Worm (Caenorhabditis elegans): ENCODE measurements around the gene ZK632.4.
A peak's percentile ranks its signal among the peaks of the same experiment; 100 is the strongest.

ZK632.4 gene

DNA sequence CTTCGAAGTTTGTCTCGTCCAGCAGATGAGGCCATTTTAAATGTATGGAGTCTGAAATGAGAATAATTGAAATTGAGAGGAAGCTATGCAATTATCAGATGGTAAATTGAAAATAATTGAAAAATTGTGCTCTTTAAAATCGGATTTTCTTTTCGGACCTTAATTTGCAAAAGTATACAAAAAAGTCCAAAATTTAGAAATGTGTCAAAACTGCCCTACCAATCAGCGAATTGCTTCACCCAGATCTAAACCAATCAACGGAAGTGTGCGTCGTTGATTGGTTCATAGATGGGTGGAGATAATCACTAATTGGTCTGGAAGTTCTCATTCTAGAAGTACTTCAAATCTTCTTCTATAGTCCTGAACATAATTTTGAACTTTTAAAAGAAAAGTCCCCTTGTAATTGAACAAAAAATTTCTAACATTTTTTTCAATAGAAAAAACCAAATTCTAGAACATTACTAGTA lies 17.6 kb downstream of the ZK632.4 start, which contains the start of gene R10E11.5:
Gene R10E11.5, minus strand, starts transcription at position 51 of the 467 bp plus-strand sequence.
- no peak for TF ChIP-seq ekl-4 (GFP tag; IDR thresholded peaks at IDR 0.05)
- TF ChIP-seq hrde-1 (tag; optimal IDR thresholded peaks at IDR 0.05; ENCODE audit: borderline replicate concordance), result no peak
- no peak for TF ChIP-seq rec-8 (tag; optimal IDR thresholded peaks at IDR 0.05)
- TF ChIP-seq madf-6 (GFP tag; IDR thresholded peaks at IDR 0.05), result no peak
- TF ChIP-seq Y56A3A.18 (GFP tag; IDR thresholded peaks at IDR 0.05), result no peak
- no peak for TF ChIP-seq fkh-3 (tag; optimal IDR thresholded peaks at IDR 0.05)
- no peak for TF ChIP-seq F10E7.11 (tag; optimal IDR thresholded peaks at IDR 0.05)
- no peak for TF ChIP-seq lsl-1 (GFP tag; optimal IDR thresholded peaks at IDR 0.05)
- no peak for TF ChIP-seq aptf-3 (GFP tag; IDR thresholded peaks at IDR 0.05)
- TF ChIP-seq lin-54 (GFP tag; optimal IDR thresholded peaks at IDR 0.05), result no peak
- TF ChIP-seq sea-2 (GFP tag; IDR thresholded peaks at IDR 0.05), result no peak
- no peak for TF ChIP-seq Y53G8AR.9 (GFP tag; conservative IDR thresholded peaks at IDR 0.05)
- no peak for TF ChIP-seq ZK185.1 (tag; optimal IDR thresholded peaks at IDR 0.05; ENCODE audit: poor library complexity, severe bottlenecking)
- TF ChIP-seq unc-130 (GFP tag; optimal IDR thresholded peaks at IDR 0.05), result no peak
- no peak for TF ChIP-seq nhr-27 (tag; optimal IDR thresholded peaks at IDR 0.05)
- no peak for TF ChIP-seq ceh-100 (GFP tag; IDR thresholded peaks at IDR 0.05)
- no peak for TF ChIP-seq nhr-90 (tag; optimal IDR thresholded peaks at IDR 0.05)

DNA sequence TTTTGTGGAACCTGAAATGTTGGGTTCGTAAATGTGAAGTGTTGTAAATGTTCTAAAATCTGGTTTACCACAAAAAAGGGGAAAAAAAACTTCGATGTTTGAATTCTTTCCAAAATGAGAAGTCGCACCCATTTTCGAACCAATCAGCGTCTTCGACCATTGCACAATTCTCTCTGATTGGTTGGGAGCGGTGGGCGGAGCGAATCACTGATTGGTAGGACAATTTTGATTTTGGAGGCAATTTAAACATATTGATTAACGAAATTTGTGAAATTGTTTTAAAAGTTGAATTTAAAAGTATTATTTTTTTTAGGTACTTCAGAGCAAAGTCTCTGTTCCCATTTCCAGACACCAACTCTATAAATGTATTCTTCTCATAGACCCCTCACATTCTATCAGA lies 18.2 kb downstream of the ZK632.4 start:
- no peak for TF ChIP-seq lin-54 (GFP tag; optimal IDR thresholded peaks at IDR 0.05)
- TF ChIP-seq Y79H2A.3 (GFP tag; conservative IDR thresholded peaks at IDR 0.05), result no peak
- no peak for TF ChIP-seq T07F8.4 (tag; optimal IDR thresholded peaks at IDR 0.05)
- no peak for TF ChIP-seq madf-6 (GFP tag; IDR thresholded peaks at IDR 0.05)
- TF ChIP-seq lsl-1 (GFP tag; optimal IDR thresholded peaks at IDR 0.05), result no peak
- TF ChIP-seq C06A6.2 (GFP tag; conservative IDR thresholded peaks at IDR 0.05), result no peak
- no peak for TF ChIP-seq nhr-80 (tag; optimal IDR thresholded peaks at IDR 0.05)
- TF ChIP-seq atf-7 (tag; optimal IDR thresholded peaks at IDR 0.05), result no peak
- TF ChIP-seq D2030.7 (GFP tag; IDR thresholded peaks at IDR 0.05), result no peak
- TF ChIP-seq attf-5 (GFP tag; optimal IDR thresholded peaks at IDR 0.05), result no peak
- TF ChIP-seq ZK185.1 (tag; optimal IDR thresholded peaks at IDR 0.05; ENCODE audit: poor library complexity, severe bottlenecking), result no peak
- TF ChIP-seq F10E7.11 (tag; optimal IDR thresholded peaks at IDR 0.05), result no peak

DNA sequence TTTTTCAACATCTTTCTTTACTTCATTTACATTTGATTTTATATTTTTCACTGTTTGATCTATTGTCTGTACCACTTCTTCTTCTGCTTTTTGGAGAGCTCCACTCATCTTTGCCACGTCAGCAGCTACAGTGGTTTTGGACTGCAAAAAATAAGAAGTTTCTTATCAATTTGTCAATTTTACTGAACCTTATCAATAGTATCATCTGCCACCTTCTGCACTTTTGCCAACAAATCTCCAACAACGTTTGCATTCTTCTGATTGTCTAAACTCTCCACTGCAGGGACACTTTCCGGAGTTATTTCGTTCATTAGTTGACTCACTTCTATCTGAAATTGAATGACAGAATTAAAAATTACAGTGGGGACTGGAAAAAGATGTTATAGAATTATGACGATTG lies 20.5 kb downstream of the ZK632.4 start:
- no peak for TF ChIP-seq B0261.1 (tag; optimal IDR thresholded peaks at IDR 0.05)
- TF ChIP-seq lin-35 (GFP tag; optimal IDR thresholded peaks at IDR 0.05), result no peak
- TF ChIP-seq madf-3 (GFP tag; IDR thresholded peaks at IDR 0.05), result no peak
- no peak for TF ChIP-seq F23B12.7 (tag; optimal IDR thresholded peaks at IDR 0.05; ENCODE audit: insufficient read depth)
- TF ChIP-seq pha-4 (tag; optimal IDR thresholded peaks at IDR 0.05), result no peak
- no peak for TF ChIP-seq lin-54 (GFP tag; optimal IDR thresholded peaks at IDR 0.05)
- TF ChIP-seq aptf-2 (GFP tag; conservative IDR thresholded peaks at IDR 0.05), result no peak
- peak; percentile 93 for TF ChIP-seq nhr-80 (tag; optimal IDR thresholded peaks at IDR 0.05)
- TF ChIP-seq let-607 (tag; optimal IDR thresholded peaks at IDR 0.05), result peak; percentile 97 to 98
- no peak for TF ChIP-seq F10E7.11 (tag; optimal IDR thresholded peaks at IDR 0.05)

DNA sequence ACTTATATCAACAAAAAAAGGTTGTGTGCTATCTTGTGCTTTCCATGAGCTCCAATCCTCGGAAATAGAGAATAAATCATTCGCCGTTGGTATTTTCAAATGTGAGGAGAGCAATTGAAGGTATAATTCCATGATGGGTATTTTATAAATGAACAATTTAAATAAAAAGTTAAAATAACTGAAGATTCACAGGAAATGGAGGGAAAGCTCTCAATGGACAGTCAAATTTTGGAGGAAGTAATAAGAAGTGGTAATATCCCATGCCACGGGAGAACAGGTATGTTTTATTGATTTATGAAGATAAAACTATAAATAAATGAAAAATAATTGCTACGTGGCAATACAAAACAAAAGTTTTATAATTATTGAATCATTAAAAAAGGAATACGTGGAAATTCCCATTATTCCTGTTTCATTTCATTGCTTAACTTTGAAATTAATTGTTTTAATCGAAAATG lies 24.1 kb downstream of the ZK632.4 start:
- TF ChIP-seq ztf-28 (GFP tag; IDR thresholded peaks at IDR 0.05) (no peak), snpc-1.3 (tag; optimal IDR thresholded peaks at IDR 0.05; ENCODE audit: insufficient read depth) (no peak), atf-7 (tag; optimal IDR thresholded peaks at IDR 0.05) (peak; percentile 61), athp-1 (tag; optimal IDR thresholded peaks at IDR 0.05) (no peak), F22D6.2 (tag; optimal IDR thresholded peaks at IDR 0.05) (no peak), ceh-58 (GFP tag; IDR thresholded peaks at IDR 0.05) (0 out of 2 replicates have a peak, but pooled peaks have one; percentile 60), K11D2.4 (GFP tag; IDR thresholded peaks at IDR 0.05) (no peak), F52B5.7 (tag; optimal IDR thresholded peaks at IDR 0.05) (no peak), tbx-9 (tag; optimal IDR thresholded peaks at IDR 0.05; ENCODE audit: borderline replicate concordance) (no peak), C06A6.2 (GFP tag; conservative IDR thresholded peaks at IDR 0.05) (no peak), lsy-27 (tag; optimal IDR thresholded peaks at IDR 0.05; ENCODE audit: borderline replicate concordance, insufficient read depth) (no peak), pbrm-1 (GFP tag; IDR thresholded peaks at IDR 0.05) (0 out of 2 replicates have a peak, but pooled peaks have one; percentile 15), tbp1 (GFP tag; optimal IDR thresholded peaks at IDR 0.05) (peak; percentile 4), pha-4 (tag; optimal IDR thresholded peaks at IDR 0.05) (no peak), let-607 (tag; optimal IDR thresholded peaks at IDR 0.05) (peak; percentile 21 to 35)

Data from whole organism, young adult.